Fruit fly (Drosophila melanogaster) whole organism, embryonic: Measurements from ENCODE around the gene CG16959.

ENCODE experiments used
- Ada2b ChIP-seq: fragments of 200-800 bp; sonication (Bioruptor generic); IDR thresholded peaks from 2 replicates; pipeline ENCODE4 v1.3.6; 2022; ENCODE audit warnings: missing biosample characterization, missing genetic modification characterization
- Adf1 ChIP-seq: fragments of 200-800 bp; sonication (Bioruptor generic); IDR thresholded peaks from 2 replicates; pipeline ENCODE4 v1.3.6; 2022; ENCODE audit warnings: missing biosample characterization, missing genetic modification characterization
- Atf-2 ChIP-seq: fragments of 200-800 bp; sonication (Bioruptor generic); optimal IDR thresholded peaks from 2 replicates; lab custom pipeline; 2016; ENCODE audit warnings: missing biosample characterization, missing genetic modification characterization
- CG11085 ChIP-seq: fragments of 200-800 bp; sonication (Bioruptor generic); IDR thresholded peaks from 2 replicates; pipeline ENCODE4 v1.3.6; 2022; ENCODE audit warnings: missing biosample characterization, missing genetic modification characterization
- CG14667 ChIP-seq: fragments of 200-800 bp; sonication (Bioruptor generic); IDR thresholded peaks from 2 replicates; pipeline ENCODE4 v1.3.6; 2022; ENCODE audit warnings: missing biosample characterization, missing genetic modification characterization
- CG15479 ChIP-seq: fragments of 200-800 bp; sonication (Bioruptor generic); optimal IDR thresholded peaks from 3 replicates; lab custom pipeline; 2019; ENCODE audit warnings: missing biosample characterization, mild to moderate bottlenecking, missing genetic modification characterization, moderate library complexity
- CG15696 ChIP-seq: fragments of 200-800 bp; sonication (Bioruptor generic); optimal IDR thresholded peaks from 2 replicates; lab custom pipeline; 2019; ENCODE audit warnings: missing biosample characterization, mild to moderate bottlenecking, missing genetic modification characterization, moderate library complexity
- CG1647 ChIP-seq: fragments of 200-800 bp; sonication (Bioruptor generic); optimal IDR thresholded peaks from 3 replicates; lab custom pipeline; 2016; ENCODE audit warnings: missing biosample characterization, missing genetic modification characterization
- CG16813 ChIP-seq: fragments of 200-800 bp; sonication (Bioruptor generic); IDR thresholded peaks from 3 replicates; pipeline ENCODE4 v1.3.6; 2022; ENCODE audit warnings: missing biosample characterization, missing genetic modification characterization; ENCODE audit not compliant: partially characterized antibody
- CG17802 ChIP-seq: fragments of 200-800 bp; sonication (Bioruptor generic); optimal IDR thresholded peaks from 2 replicates; lab custom pipeline; 2018; ENCODE audit warnings: missing biosample characterization, mild to moderate bottlenecking, missing genetic modification characterization, moderate library complexity
- CG17829 ChIP-seq: fragments of 200-800 bp; optimal IDR thresholded peaks from 2 replicates; lab custom pipeline; 2019; ENCODE audit warnings: missing biosample characterization, mild to moderate bottlenecking, missing genetic modification characterization, moderate library complexity
- CG2712 ChIP-seq: fragments of 200-800 bp; optimal IDR thresholded peaks from 3 replicates; lab custom pipeline; 2019; ENCODE audit warnings: missing biosample characterization, mild to moderate bottlenecking, missing genetic modification characterization, moderate library complexity
- CG6854 ChIP-seq: fragments of 200-800 bp; sonication (Bioruptor generic); optimal IDR thresholded peaks from 3 replicates; lab custom pipeline; 2017; ENCODE audit warnings: missing biosample characterization, mild to moderate bottlenecking, missing genetic modification characterization
- CG8765 ChIP-seq: fragments of 200-800 bp; sonication (Bioruptor generic); IDR thresholded peaks from 2 replicates; pipeline ENCODE4 v1.3.6; 2022; ENCODE audit warnings: missing biosample characterization, missing genetic modification characterization
- CG8924 ChIP-seq: fragments of 200-800 bp; optimal IDR thresholded peaks from 3 replicates; lab custom pipeline; 2019; ENCODE audit warnings: missing biosample characterization, mild to moderate bottlenecking, missing genetic modification characterization, moderate library complexity
- CrebB ChIP-seq: fragments of 200-800 bp; sonication (Bioruptor generic); optimal IDR thresholded peaks from 3 replicates; lab custom pipeline; 2018; ENCODE audit warnings: missing biosample characterization, mild to moderate bottlenecking, missing genetic modification characterization
- D ChIP-seq, 2 experiments: fragments of 200-800 bp in 1 of 2; fragments of >200 bp in 1 of 2; sonication (Bioruptor generic) in 1 of 2; optimal IDR thresholded peaks; 2 replicates in 1 of 2; 3 replicates in 1 of 2; lab custom pipeline; 2017; ENCODE audit warnings: mild to moderate bottlenecking in 1 of 2, missing biosample characterization in 1 of 2, missing genetic modification characterization in 1 of 2, missing genetic modification reagents in 1 of 2
- Dek ChIP-seq: fragments of 200-800 bp; sonication (Bioruptor generic); optimal IDR thresholded peaks from 3 replicates; lab custom pipeline; 2019; ENCODE audit warnings: missing biosample characterization, mild to moderate bottlenecking, missing genetic modification characterization, moderate library complexity
- Eip74EF ChIP-seq, 2 experiments: fragments of 200-800 bp in 1 of 2; fragments of >200 bp in 1 of 2; sonication (Bioruptor generic) in 1 of 2; optimal IDR thresholded peaks; 2 replicates each; lab custom pipeline; 2017 to 2019; ENCODE audit warnings: missing biosample characterization in 2 of 2, missing genetic modification characterization in 2 of 2, mild to moderate bottlenecking in 1 of 2, moderate library complexity in 1 of 2
- Ets65A ChIP-seq: fragments of 200-800 bp; sonication (Bioruptor generic); peaks from one replicate; lab custom pipeline; 2016; ENCODE audit warnings: missing biosample characterization, missing genetic modification characterization
- Fer3 ChIP-seq: fragments of 200-800 bp; sonication (Bioruptor generic); optimal IDR thresholded peaks from 2 replicates; lab custom pipeline; 2018; ENCODE audit warnings: missing biosample characterization, mild to moderate bottlenecking, missing genetic modification characterization, moderate library complexity
- HLH54F ChIP-seq: fragments of 200-800 bp; sonication (Bioruptor generic); optimal IDR thresholded peaks from 3 replicates; lab custom pipeline; 2016; ENCODE audit warnings: missing biosample characterization, missing genetic modification characterization
- Hey ChIP-seq: fragments of 200-800 bp; sonication (Bioruptor generic); optimal IDR thresholded peaks from 3 replicates; lab custom pipeline; 2018; ENCODE audit warnings: missing biosample characterization, mild to moderate bottlenecking, missing genetic modification characterization
- Mad ChIP-seq: fragments of 200-800 bp; sonication (Bioruptor generic); optimal IDR thresholded peaks from 2 replicates; lab custom pipeline; 2016; ENCODE audit warnings: missing biosample characterization, missing genetic modification characterization
- Ptx1 ChIP-seq: fragments of 200-800 bp; sonication (Bioruptor generic); IDR thresholded peaks from 2 replicates; pipeline ENCODE4 v1.3.6; 2022; ENCODE audit warnings: missing biosample characterization, missing genetic modification characterization
- Side ChIP-seq: fragments of 200-800 bp; sonication (Bioruptor generic); optimal IDR thresholded peaks from 2 replicates; lab custom pipeline; 2016; ENCODE audit warnings: missing biosample characterization, missing genetic modification characterization
- Sox100B ChIP-seq: fragments of 200-800 bp; sonication (Bioruptor generic); optimal IDR thresholded peaks from 3 replicates; lab custom pipeline; 2018; ENCODE audit warnings: missing biosample characterization, mild to moderate bottlenecking, missing genetic modification characterization
- cg ChIP-seq: fragments of 200-800 bp; sonication (Bioruptor generic); optimal IDR thresholded peaks from 3 replicates; lab custom pipeline; 2019; ENCODE audit warnings: missing biosample characterization, mild to moderate bottlenecking, missing genetic modification characterization, moderate library complexity
- crol ChIP-seq: fragments of 200-800 bp; sonication (Bioruptor generic); IDR thresholded peaks from 2 replicates; pipeline ENCODE4 v1.3.6; 2022; ENCODE audit warnings: missing biosample characterization, missing genetic modification characterization
- dmrt99B ChIP-seq: fragments of 200-800 bp; sonication (Bioruptor generic); optimal IDR thresholded peaks from 2 replicates; lab custom pipeline; 2018; ENCODE audit warnings: missing biosample characterization, mild to moderate bottlenecking, missing genetic modification characterization, moderate library complexity
- grau ChIP-seq: fragments of 200-800 bp; optimal IDR thresholded peaks from 3 replicates; lab custom pipeline; 2019; ENCODE audit warnings: missing biosample characterization, mild to moderate bottlenecking, missing genetic modification characterization, moderate library complexity
- grn ChIP-seq: fragments of 200-800 bp; sonication (Bioruptor generic); optimal IDR thresholded peaks from 3 replicates; lab custom pipeline; 2017; ENCODE audit warnings: missing biosample characterization, missing genetic modification characterization
- jing ChIP-seq: fragments of 200-800 bp; sonication (Bioruptor generic); optimal IDR thresholded peaks from 2 replicates; lab custom pipeline; 2018; ENCODE audit warnings: missing biosample characterization, mild to moderate bottlenecking, missing genetic modification characterization
- lola ChIP-seq, 3 experiments: fragments of >200 bp in 2 of 3; fragments of 200-800 bp in 1 of 3; sonication (Bioruptor generic) in 1 of 3; optimal IDR thresholded peaks; 2 replicates each; lab custom pipeline; 2017 to 2019; ENCODE audit warnings: missing biosample characterization in 3 of 3, missing genetic modification characterization in 3 of 3, mild to moderate bottlenecking in 1 of 3, moderate library complexity in 1 of 3
- nerfin-1 ChIP-seq: fragments of 200-800 bp; sonication (Bioruptor generic); optimal IDR thresholded peaks from 3 replicates; lab custom pipeline; 2019; ENCODE audit warnings: missing biosample characterization, mild to moderate bottlenecking, missing genetic modification characterization, moderate library complexity
- oc ChIP-seq: fragments of 200-800 bp; sonication (Bioruptor generic); optimal IDR thresholded peaks from 2 replicates; lab custom pipeline; 2018; ENCODE audit warnings: missing biosample characterization, mild to moderate bottlenecking, missing genetic modification characterization, moderate library complexity
- phol ChIP-seq: fragments of 200-800 bp; sonication (Bioruptor generic); optimal IDR thresholded peaks from 3 replicates; lab custom pipeline; 2018; ENCODE audit warnings: missing biosample characterization, mild to moderate bottlenecking, missing genetic modification characterization, moderate library complexity
- prd ChIP-seq, 3 experiments: fragments of >200 bp in 2 of 3; fragments of 200-800 bp in 1 of 3; sonication (Bioruptor generic) in 1 of 3; optimal IDR thresholded peaks in 2 of 3; IDR thresholded peaks in 1 of 3; 2 replicates in 2 of 3; 3 replicates in 1 of 3; pipeline versions ENCODE4 v1.3.6 to Lab custom; 2017 to 2022; ENCODE audit warnings: missing biosample characterization in 1 of 3, missing genetic modification characterization in 1 of 3
- pros ChIP-seq: fragments of 200-800 bp; sonication (Bioruptor generic); optimal IDR thresholded peaks from 3 replicates; lab custom pipeline; 2019; ENCODE audit warnings: missing biosample characterization, mild to moderate bottlenecking, missing genetic modification characterization, moderate library complexity
- ro ChIP-seq: fragments of 200-800 bp; sonication (Bioruptor generic); IDR thresholded peaks from 2 replicates; pipeline ENCODE4 v1.3.6; 2022; ENCODE audit warnings: missing biosample characterization, missing genetic modification characterization
- sens ChIP-seq: fragments of 200-800 bp; sonication (Bioruptor generic); peaks from one replicate; lab custom pipeline; 2016; ENCODE audit warnings: missing biosample characterization, missing genetic modification characterization
- seq ChIP-seq: fragments of 200-800 bp; sonication (Bioruptor generic); IDR thresholded peaks from 2 replicates; pipeline ENCODE4 v1.3.6; 2022; ENCODE audit warnings: missing biosample characterization, missing genetic modification characterization
- twi ChIP-seq: fragments of 200-800 bp; optimal IDR thresholded peaks from 2 replicates; lab custom pipeline; 2019; ENCODE audit warnings: missing biosample characterization, mild to moderate bottlenecking, missing genetic modification characterization, moderate library complexity
- zen ChIP-seq: fragments of 200-800 bp; sonication (Bioruptor generic); optimal IDR thresholded peaks from 3 replicates; lab custom pipeline; 2018; ENCODE audit warnings: missing biosample characterization, mild to moderate bottlenecking, missing genetic modification characterization, moderate library complexity

CG16959 gene

dm6 chr3L:15101639-15102413, 23.3 kb downstream of the CG16959 start (continued):
- TF ChIP-seq CG8924 (tag; lab: Kevin White, UChicago): no peak
- no peak for TF ChIP-seq phol (tag; lab: Kevin White, UChicago)
- peak; percentile 80 for TF ChIP-seq crol
- peak; percentile 46 for TF ChIP-seq CG6854 (GFP tag; lab: Kevin White, UChicago)
- TF ChIP-seq pros (GFP tag; lab: Kevin White, UChicago): peak; percentile 20
- peak; percentile 74 for TF ChIP-seq Ets65A (GFP tag; lab: Kevin White, UChicago)
- TF ChIP-seq CG16813 (GFP tag; lab: Robert Waterston, UW): no peak
- no peak for TF ChIP-seq Sox100B (GFP tag; lab: Kevin White, UChicago)
- no peak for TF ChIP-seq Eip74EF (GFP tag; optimal IDR thresholded peaks at IDR 0.05; lab: Kevin White, UChicago)
- peak; percentile 5 for TF ChIP-seq CG2712 (tag; lab: Kevin White, UChicago)
- TF ChIP-seq jing (GFP tag; lab: Kevin White, UChicago): no peak
- peak; percentile 76 for TF ChIP-seq grau (tag; lab: Kevin White, UChicago)
- no peak for TF ChIP-seq lola (GFP tag; optimal IDR thresholded peaks at IDR 0.05; lab: Kevin White, UChicago)
- no peak for TF ChIP-seq dmrt99B
- TF ChIP-seq CG17829: no peak
- TF ChIP-seq CG14667: no peak

dm6 chr3L:15100983-15101382, 24.1 kb downstream of the CG16959 start:
- no peak for TF ChIP-seq dmrt99B
- TF ChIP-seq Adf1 (GFP tag; lab: Robert Waterston, UW): peak; percentile 52; the same call in 1 of the 2 replicates
- peak; percentile 56 for TF ChIP-seq sens
- TF ChIP-seq Ada2b (GFP tag; lab: Robert Waterston, UW): no peak
- peak; percentile 15 for TF ChIP-seq D (optimal IDR thresholded peaks at IDR 0.05; lab: Kevin White, UChicago)
- TF ChIP-seq D (GFP tag; optimal IDR thresholded peaks at IDR 0.05; lab: Kevin White, UChicago): no peak
- no peak for TF ChIP-seq Mad (GFP tag; lab: Kevin White, UChicago)
- peak; percentile 12 for TF ChIP-seq oc
- TF ChIP-seq Atf-2 (GFP tag; lab: Kevin White, UChicago): no peak
- TF ChIP-seq cg: peak; percentile 0
- no peak for TF ChIP-seq CrebB (tag; lab: Kevin White, UChicago)
- TF ChIP-seq grn (GFP tag; lab: Kevin White, UChicago): no peak
- TF ChIP-seq Ptx1 (GFP tag; lab: Robert Waterston, UW): no peak
- TF ChIP-seq ro: no peak
- no peak for TF ChIP-seq zen (tag; lab: Kevin White, UChicago)
- TF ChIP-seq Side: no peak
- no peak for TF ChIP-seq CG15696 (tag; lab: Kevin White, UChicago)
- no peak for TF ChIP-seq HLH54F (GFP tag; lab: Kevin White, UChicago)
- no peak for TF ChIP-seq Dek (tag; lab: Kevin White, UChicago)

dm6 chr3L:15099541-15099940, 25.6 kb downstream of the CG16959 start:
- TF ChIP-seq cg (peak; percentile 1), CG17802 (tag; lab: Kevin White, UChicago) (no peak), twi (peak; percentile 4), prd (optimal IDR thresholded peaks at IDR 0.05; lab: Kevin White, UChicago) (no peak), prd (GFP tag; IDR thresholded peaks at IDR 0.05; lab: Robert Waterston, UW) (no peak), CG8765 (GFP tag; lab: Robert Waterston, UW) (peak; percentile 24; the same call in 1 of the 2 replicates), Fer3 (tag; lab: Kevin White, UChicago) (no peak), CG15479 (GFP tag; lab: Kevin White, UChicago) (peak; percentile 28), CG11085 (GFP tag; lab: Robert Waterston, UW) (no peak), nerfin-1 (no peak), Hey (tag; lab: Kevin White, UChicago) (peak; percentile 4), seq (GFP tag; lab: Robert Waterston, UW) (no peak), CG1647 (GFP tag; lab: Kevin White, UChicago) (no peak)
